Fruit fly (Drosophila melanogaster): ENCODE results near the gene Mcr.

Gene Mcr

DNA sequence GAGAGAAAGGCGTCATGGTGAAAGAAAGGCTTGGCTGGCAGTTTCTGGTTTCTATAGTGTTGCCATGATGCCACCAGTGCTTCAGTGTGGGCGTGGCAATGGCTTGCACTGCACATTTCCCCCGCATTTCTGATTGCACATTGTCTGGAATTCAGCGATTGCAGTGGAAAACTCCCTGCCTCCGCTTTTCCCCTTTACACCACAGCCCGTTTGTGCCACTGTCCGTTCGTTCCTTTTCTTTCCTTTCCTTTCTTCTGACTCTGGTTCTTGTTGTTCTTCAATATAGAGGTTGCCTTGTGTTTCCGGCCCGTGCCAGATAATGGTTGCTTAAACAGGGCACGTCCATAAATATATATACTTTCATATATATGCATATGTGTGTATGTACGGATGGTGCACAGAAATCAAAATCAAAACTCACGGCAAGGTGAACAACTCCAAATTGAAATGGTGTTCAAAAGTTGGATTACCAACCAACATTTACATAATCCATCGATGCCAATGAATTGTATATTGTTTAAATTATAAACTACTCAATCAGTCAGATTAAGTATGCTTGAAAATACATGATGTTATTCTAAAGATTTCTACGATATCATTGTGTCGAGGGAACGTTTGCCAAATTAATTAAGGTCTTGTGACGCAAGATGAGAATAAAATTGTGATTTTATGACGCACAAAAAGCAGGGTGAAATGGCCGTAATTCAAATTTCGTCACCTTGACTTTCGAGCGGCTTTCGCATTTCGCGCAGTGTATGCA, 10.6 kb upstream of the Mcr start:
- no peak for TF ChIP-seq CG33017 (tag; optimal IDR thresholded peaks at IDR 0.05)
- peak; percentile 89 for TF ChIP-seq kay (GFP tag; ENCODE audit: borderline replicate concordance)
- TF ChIP-seq tj (GFP tag; optimal IDR thresholded peaks at IDR 0.05): peak; percentile 43

DNA sequence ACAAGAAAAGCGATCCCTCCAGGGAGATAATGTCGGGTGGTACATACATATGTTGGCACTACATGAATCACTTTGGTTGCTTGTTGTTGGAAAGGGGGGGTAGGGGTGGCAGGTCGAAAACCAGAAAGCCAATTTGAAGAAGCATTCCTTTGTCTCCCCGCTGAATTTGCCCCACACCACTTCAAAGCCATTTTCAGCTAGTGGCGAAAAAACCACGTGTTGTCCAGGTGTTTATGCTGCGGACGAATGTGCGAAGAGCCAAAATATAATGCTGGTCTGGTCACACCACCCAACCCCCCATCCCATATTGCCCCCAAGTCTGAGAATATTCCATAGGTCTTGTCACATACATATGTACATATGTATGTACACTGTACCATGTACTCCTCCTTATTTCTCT, 9.1 kb upstream of the Mcr start:
- TF ChIP-seq CG33017 (tag; optimal IDR thresholded peaks at IDR 0.05): no peak
- TF ChIP-seq tj (GFP tag; optimal IDR thresholded peaks at IDR 0.05): no peak
- no peak for TF ChIP-seq ovo (GFP tag; optimal IDR thresholded peaks at IDR 0.05)
- no peak for TF ChIP-seq bab1 (GFP tag; optimal IDR thresholded peaks at IDR 0.05)
- TF ChIP-seq CG11617 (GFP tag; optimal IDR thresholded peaks at IDR 0.05): no peak
- no peak for TF ChIP-seq Clk (GFP tag; optimal IDR thresholded peaks at IDR 0.05)
- TF ChIP-seq cnc (optimal IDR thresholded peaks at IDR 0.05): no peak
- TF ChIP-seq pad (GFP tag; optimal IDR thresholded peaks at IDR 0.05): no peak
- TF ChIP-seq cic (GFP tag; optimal IDR thresholded peaks at IDR 0.05): no peak
- no peak for TF ChIP-seq Crg-1 (GFP tag; optimal IDR thresholded peaks at IDR 0.05)
- TF ChIP-seq CG1620 (GFP tag; optimal IDR thresholded peaks at IDR 0.05): no peak
- no peak for TF ChIP-seq toe (GFP tag; optimal IDR thresholded peaks at IDR 0.05)
- no peak for TF ChIP-seq Mnt (GFP tag; optimal IDR thresholded peaks at IDR 0.05)
- TF ChIP-seq Hr96 (GFP tag; optimal IDR thresholded peaks at IDR 0.05): no peak
- TF ChIP-seq CG14711 (tag; optimal IDR thresholded peaks at IDR 0.05): no peak
- no peak for TF ChIP-seq CG7101 (tag; optimal IDR thresholded peaks at IDR 0.05)
- no peak for TF ChIP-seq CG12768 (GFP tag; optimal IDR thresholded peaks at IDR 0.05)

- TF ChIP-seq kay (GFP tag; ENCODE audit: borderline replicate concordance) (peak; percentile 57), pad (GFP tag; optimal IDR thresholded peaks at IDR 0.05) (no peak)
Observed at dm6 chr2L:8091429-8091828, 8.6 kb upstream of the Mcr start.

DNA sequence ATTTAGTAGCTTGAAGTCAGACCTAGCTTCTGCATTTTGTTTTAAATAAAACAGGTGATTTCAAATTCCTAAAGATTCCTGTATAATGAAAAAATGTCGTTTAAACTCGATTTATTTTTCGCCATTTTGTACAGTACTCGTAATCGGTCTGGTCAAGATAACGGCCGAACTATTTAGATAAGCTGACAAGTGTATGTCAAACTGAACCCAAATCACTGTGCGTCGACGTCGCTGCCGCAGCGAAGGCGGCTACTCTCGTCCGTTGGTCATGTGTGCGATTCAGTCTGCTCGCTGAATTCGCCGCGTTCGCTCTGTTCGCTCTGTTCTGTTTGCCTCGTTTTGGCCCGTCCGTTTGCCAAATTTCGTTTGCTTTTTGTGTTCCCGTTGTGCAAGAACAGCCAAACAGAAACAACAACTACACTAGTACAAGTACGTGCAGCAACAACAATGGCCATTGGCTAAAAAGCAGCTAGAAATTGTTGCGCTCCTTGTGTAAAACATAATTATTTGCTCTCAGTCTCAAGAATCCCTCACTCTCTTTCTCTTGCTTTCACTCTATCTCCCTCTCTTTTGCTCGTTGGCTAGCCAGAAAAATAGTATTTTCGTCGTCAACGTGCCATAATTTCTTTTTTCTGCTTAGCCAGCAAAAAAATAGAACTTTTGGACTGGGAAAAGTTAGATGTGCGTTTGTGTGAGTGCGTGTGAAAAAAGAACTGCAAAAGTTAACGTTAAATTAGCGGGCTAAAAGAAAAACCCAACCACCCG, 5.4 kb upstream of the Mcr start:
- TF ChIP-seq toe (GFP tag; optimal IDR thresholded peaks at IDR 0.05) (no peak), CG11617 (GFP tag; optimal IDR thresholded peaks at IDR 0.05) (peak; percentile 55), CG7101 (tag; optimal IDR thresholded peaks at IDR 0.05) (no peak), Clk (GFP tag; optimal IDR thresholded peaks at IDR 0.05) (no peak), CG1620 (GFP tag; optimal IDR thresholded peaks at IDR 0.05) (no peak), pad (GFP tag; optimal IDR thresholded peaks at IDR 0.05) (no peak), CG12768 (GFP tag; optimal IDR thresholded peaks at IDR 0.05) (peak; percentile 36), Mnt (GFP tag; optimal IDR thresholded peaks at IDR 0.05) (peak; percentile 63), ovo (GFP tag; optimal IDR thresholded peaks at IDR 0.05) (no peak), CG5204 (GFP tag; optimal IDR thresholded peaks at IDR 0.05) (no peak), cic (GFP tag; optimal IDR thresholded peaks at IDR 0.05) (peak; percentile 61), cnc (optimal IDR thresholded peaks at IDR 0.05) (no peak), tj (GFP tag; optimal IDR thresholded peaks at IDR 0.05) (peak; percentile 80), CG7045 (GFP tag; optimal IDR thresholded peaks at IDR 0.05) (no peak), CG14711 (tag; optimal IDR thresholded peaks at IDR 0.05) (peak; percentile 24), Crg-1 (GFP tag; optimal IDR thresholded peaks at IDR 0.05) (no peak), kay (GFP tag; ENCODE audit: borderline replicate concordance) (no peak), CG33017 (tag; optimal IDR thresholded peaks at IDR 0.05) (peak; percentile 62), bab1 (GFP tag; optimal IDR thresholded peaks at IDR 0.05) (peak; percentile 21), Hr96 (GFP tag; optimal IDR thresholded peaks at IDR 0.05) (no peak)

DNA sequence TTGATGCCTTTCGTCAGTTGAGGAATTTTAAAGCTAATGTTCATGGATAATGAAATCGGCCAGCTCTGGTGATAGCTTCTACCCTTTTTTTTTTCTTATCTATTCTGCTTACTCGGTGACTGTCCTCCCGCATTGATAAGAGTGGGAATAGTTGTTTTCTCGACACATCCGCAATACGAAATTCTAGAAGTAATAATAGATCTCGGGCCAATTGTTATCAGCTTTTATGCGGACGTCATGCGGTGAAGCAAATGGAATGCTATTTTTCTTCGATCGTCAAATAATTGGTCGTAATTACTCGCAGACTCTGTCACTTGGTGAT, 4.6 kb upstream of the Mcr start:
- TF ChIP-seq pad (GFP tag; optimal IDR thresholded peaks at IDR 0.05) (no peak), Mnt (GFP tag; optimal IDR thresholded peaks at IDR 0.05) (no peak), CG33017 (tag; optimal IDR thresholded peaks at IDR 0.05) (no peak), cic (GFP tag; optimal IDR thresholded peaks at IDR 0.05) (no peak), CG11617 (GFP tag; optimal IDR thresholded peaks at IDR 0.05) (peak; percentile 10), cnc (optimal IDR thresholded peaks at IDR 0.05) (peak in 1 of 2 experiments; percentile 44), Hr96 (GFP tag; optimal IDR thresholded peaks at IDR 0.05) (no peak), kay (GFP tag; ENCODE audit: borderline replicate concordance) (peak; percentile 68), tj (GFP tag; optimal IDR thresholded peaks at IDR 0.05) (no peak), CG7101 (tag; optimal IDR thresholded peaks at IDR 0.05) (no peak), CG14711 (tag; optimal IDR thresholded peaks at IDR 0.05) (no peak)

dm6 chr2L:8086736-8087467, 4.1 kb upstream of the Mcr start:
- TF ChIP-seq cnc (optimal IDR thresholded peaks at IDR 0.05) (no peak), CG11617 (GFP tag; optimal IDR thresholded peaks at IDR 0.05) (peak; percentile 55), CG33017 (tag; optimal IDR thresholded peaks at IDR 0.05) (peak; percentile 48), CG14711 (tag; optimal IDR thresholded peaks at IDR 0.05) (peak; percentile 25), CG5204 (GFP tag; optimal IDR thresholded peaks at IDR 0.05) (no peak), CG12768 (GFP tag; optimal IDR thresholded peaks at IDR 0.05) (peak; percentile 52), Clk (GFP tag; optimal IDR thresholded peaks at IDR 0.05) (peak; percentile 18), CG7045 (GFP tag; optimal IDR thresholded peaks at IDR 0.05) (peak; percentile 21), Hr96 (GFP tag; optimal IDR thresholded peaks at IDR 0.05) (no peak), toe (GFP tag; optimal IDR thresholded peaks at IDR 0.05) (no peak), Mnt (GFP tag; optimal IDR thresholded peaks at IDR 0.05) (peak; percentile 27), CG7101 (tag; optimal IDR thresholded peaks at IDR 0.05) (peak; percentile 38), CG1620 (GFP tag; optimal IDR thresholded peaks at IDR 0.05) (no peak), kay (GFP tag; ENCODE audit: borderline replicate concordance) (peak; percentile 93), ovo (GFP tag; optimal IDR thresholded peaks at IDR 0.05) (no peak), pad (GFP tag; optimal IDR thresholded peaks at IDR 0.05) (no peak), cic (GFP tag; optimal IDR thresholded peaks at IDR 0.05) (peak; percentile 21), tj (GFP tag; optimal IDR thresholded peaks at IDR 0.05) (peak; percentile 2), bab1 (GFP tag; optimal IDR thresholded peaks at IDR 0.05) (no peak), Crg-1 (GFP tag; optimal IDR thresholded peaks at IDR 0.05) (no peak)
